Worm (Caenorhabditis elegans) whole organism, mixed stage, embryonic: ENCODE data around the gene piit-1.

Experiments
- cnd-1 ChIP-seq: fragments of 200-800 bp; sonication (Bioruptor generic); optimal IDR thresholded peaks from 2 replicates; lab custom pipeline; 2018; ENCODE audit warnings: mild to moderate bottlenecking, missing genetic modification characterization, missing compliant biosample characterization
- elt-3 ChIP-seq: fragments of 150-350 bp; optimal IDR thresholded peaks from 2 replicates; lab custom pipeline; 2014; ENCODE audit warnings: missing biosample characterization, missing genetic modification characterization
- lsy-2 ChIP-seq: fragments of 150-350 bp; optimal IDR thresholded peaks from 2 replicates; lab custom pipeline; 2014; ENCODE audit warnings: missing biosample characterization, missing genetic modification characterization
- mab-5 ChIP-seq: fragments of 150-350 bp; optimal IDR thresholded peaks from 2 replicates; lab custom pipeline; 2014; ENCODE audit warnings: missing biosample characterization, missing genetic modification characterization
- nhr-237 ChIP-seq: fragments of 150-350 bp; optimal IDR thresholded peaks from 2 replicates; lab custom pipeline; 2014; ENCODE audit warnings: missing biosample characterization, missing genetic modification characterization
- nhr-28 ChIP-seq: fragments of 150-350 bp; optimal IDR thresholded peaks from 2 replicates; lab custom pipeline; 2014; ENCODE audit warnings: missing biosample characterization, missing genetic modification characterization
- snpc-4 ChIP-seq: fragments of 150-350 bp; optimal IDR thresholded peaks from 2 replicates; lab custom pipeline; 2014; ENCODE audit warnings: missing biosample characterization, missing genetic modification characterization

- TF ChIP-seq lsy-2 (tag; lab: Kevin White, UChicago) = no peak
- TF ChIP-seq nhr-28 = no peak
- no peak for TF ChIP-seq snpc-4 (tag; lab: Kevin White, UChicago)
- TF ChIP-seq cnd-1 = no peak
- no peak for TF ChIP-seq nhr-237 (tag; lab: Kevin White, UChicago)
- TF ChIP-seq mab-5 (tag; lab: Kevin White, UChicago) = no peak
- TF ChIP-seq elt-3 (tag; lab: Kevin White, UChicago) = no peak
Measured at ce11 chrV:11583212-11583611, 26.7 kb downstream of the piit-1 start, which contains the start of gene srx-88.
